Fruit fly (Drosophila melanogaster) whole organism, embryonic: Measurements from ENCODE around the gene CG13124.

Experiments
- ATbp ChIP-seq: fragments of 200-800 bp; sonication (Bioruptor generic); optimal IDR thresholded peaks from 2 replicates; lab custom pipeline; 2017; ENCODE audit warnings: missing biosample characterization, mild to moderate bottlenecking, missing genetic modification characterization, missing genetic modification reagents
- Abd-B ChIP-seq: fragments of 200-800 bp; sonication (Bioruptor generic); optimal IDR thresholded peaks from 2 replicates; lab custom pipeline; 2018; ENCODE audit warnings: missing biosample characterization, mild to moderate bottlenecking, missing genetic modification characterization, moderate library complexity
- Awh ChIP-seq: fragments of 200-800 bp; sonication (Bioruptor generic); IDR thresholded peaks from 2 replicates; pipeline ENCODE4, ENCODE4 v1.3.6; 2022; ENCODE audit warnings: missing biosample characterization, missing genetic modification characterization
- CG11085 ChIP-seq: fragments of 200-800 bp; sonication (Bioruptor generic); IDR thresholded peaks from 2 replicates; pipeline ENCODE4 v1.3.6; 2022; ENCODE audit warnings: missing biosample characterization, missing genetic modification characterization
- CG12299 ChIP-seq: fragments of 200-800 bp; sonication (Bioruptor generic); optimal IDR thresholded peaks from 2 replicates; lab custom pipeline; 2018; ENCODE audit warnings: missing biosample characterization, mild to moderate bottlenecking, missing genetic modification characterization
- CG14050 ChIP-seq: fragments of 200-800 bp; sonication (Bioruptor generic); IDR thresholded peaks from 3 replicates; pipeline ENCODE4 v1.3.6; 2022; ENCODE audit warnings: missing biosample characterization, missing genetic modification characterization
- CG1529 ChIP-seq: fragments of 200-800 bp; sonication (Bioruptor generic); optimal IDR thresholded peaks from 3 replicates; lab custom pipeline; 2018; ENCODE audit warnings: missing biosample characterization, missing genetic modification characterization
- CG1647 ChIP-seq: fragments of 200-800 bp; sonication (Bioruptor generic); optimal IDR thresholded peaks from 3 replicates; lab custom pipeline; 2016; ENCODE audit warnings: missing biosample characterization, missing genetic modification characterization
- CG16863 ChIP-seq: fragments of 200-800 bp; sonication (Bioruptor generic); optimal IDR thresholded peaks from 3 replicates; lab custom pipeline; 2016; ENCODE audit warnings: missing biosample characterization, missing genetic modification characterization
- CG17385 ChIP-seq: fragments of 200-800 bp; sonication (Bioruptor generic); optimal IDR thresholded peaks from 3 replicates; lab custom pipeline; 2018; ENCODE audit warnings: missing biosample characterization, mild to moderate bottlenecking, missing genetic modification characterization
- CG30403 ChIP-seq: fragments of 200-800 bp; sonication (Bioruptor generic); optimal IDR thresholded peaks from 3 replicates; lab custom pipeline; 2016; ENCODE audit warnings: missing biosample characterization, missing genetic modification characterization
- CG3407 ChIP-seq: fragments of 200-800 bp; sonication (Bioruptor generic); optimal IDR thresholded peaks from 2 replicates; lab custom pipeline; 2018; ENCODE audit warnings: missing biosample characterization, mild to moderate bottlenecking, missing genetic modification characterization
- CG5180 ChIP-seq: fragments of 200-800 bp; sonication (Bioruptor generic); optimal IDR thresholded peaks from 3 replicates; lab custom pipeline; 2017; ENCODE audit warnings: missing biosample characterization, missing genetic modification characterization, mild to moderate bottlenecking, moderate library complexity, missing genetic modification reagents
- CG6654 ChIP-seq: fragments of 200-800 bp; sonication (Bioruptor generic); optimal IDR thresholded peaks from 2 replicates; lab custom pipeline; 2017; ENCODE audit warnings: missing biosample characterization, mild to moderate bottlenecking, missing genetic modification characterization
- CG6791 ChIP-seq: fragments of 200-800 bp; sonication (Bioruptor generic); IDR thresholded peaks from 3 replicates; pipeline ENCODE4 v1.3.6; 2022; ENCODE audit warnings: missing biosample characterization, missing genetic modification characterization; ENCODE audit not compliant: partially characterized antibody
- CG6854 ChIP-seq: fragments of 200-800 bp; sonication (Bioruptor generic); optimal IDR thresholded peaks from 3 replicates; lab custom pipeline; 2017; ENCODE audit warnings: missing biosample characterization, mild to moderate bottlenecking, missing genetic modification characterization
- CG7745 ChIP-seq: fragments of 200-800 bp; sonication (Bioruptor generic); optimal IDR thresholded peaks from 2 replicates; lab custom pipeline; 2018; ENCODE audit warnings: missing biosample characterization, mild to moderate bottlenecking, missing genetic modification characterization, moderate library complexity
- CG7786 ChIP-seq: fragments of 200-800 bp; sonication (Bioruptor generic); optimal IDR thresholded peaks from 2 replicates; lab custom pipeline; 2016; ENCODE audit warnings: missing biosample characterization, missing genetic modification characterization
- CG8089 ChIP-seq: fragments of 200-800 bp; sonication (Bioruptor generic); optimal IDR thresholded peaks from 3 replicates; lab custom pipeline; 2016; ENCODE audit warnings: missing biosample characterization, missing genetic modification characterization
- CG8765 ChIP-seq: fragments of 200-800 bp; sonication (Bioruptor generic); IDR thresholded peaks from 2 replicates; pipeline ENCODE4 v1.3.6; 2022; ENCODE audit warnings: missing biosample characterization, missing genetic modification characterization
- D19B ChIP-seq: fragments of 200-800 bp; sonication (Bioruptor generic); optimal IDR thresholded peaks from 2 replicates; lab custom pipeline; 2017; ENCODE audit warnings: missing biosample characterization, mild to moderate bottlenecking, missing genetic modification characterization
- Lpt ChIP-seq: fragments of >200 bp; optimal IDR thresholded peaks from 2 replicates; lab custom pipeline; 2018; ENCODE audit warnings: missing biosample characterization, missing genetic modification characterization
- MTF-1 ChIP-seq: fragments of 200-800 bp; sonication (Bioruptor generic); optimal IDR thresholded peaks from 2 replicates; lab custom pipeline; 2018; ENCODE audit warnings: missing biosample characterization, mild to moderate bottlenecking, missing genetic modification characterization, borderline replicate concordance
- Mad ChIP-seq: fragments of 200-800 bp; sonication (Bioruptor generic); optimal IDR thresholded peaks from 2 replicates; lab custom pipeline; 2016; ENCODE audit warnings: missing biosample characterization, missing genetic modification characterization
- Meics ChIP-seq: fragments of 200-800 bp; sonication (Bioruptor generic); optimal IDR thresholded peaks from 2 replicates; lab custom pipeline; 2017; ENCODE audit warnings: missing biosample characterization, mild to moderate bottlenecking, missing genetic modification characterization
- NC2α ChIP-seq: fragments of 200-800 bp; sonication (Bioruptor generic); optimal IDR thresholded peaks from 2 replicates; lab custom pipeline; 2016; ENCODE audit warnings: missing biosample characterization, missing genetic modification characterization
- YL-1 ChIP-seq: fragments of 200-800 bp; sonication (Bioruptor generic); optimal IDR thresholded peaks from 3 replicates; lab custom pipeline; 2017; ENCODE audit warnings: missing biosample characterization, mild to moderate bottlenecking, missing genetic modification characterization
- bcd ChIP-seq: fragments of 200-800 bp; sonication (Bioruptor generic); optimal IDR thresholded peaks from 2 replicates; lab custom pipeline; 2017; ENCODE audit warnings: missing biosample characterization, mild to moderate bottlenecking, missing genetic modification characterization
- bowl ChIP-seq: fragments of 200-800 bp; sonication (Bioruptor generic); IDR thresholded peaks from 2 replicates; pipeline ENCODE4 v1.3.6; 2022; ENCODE audit warnings: missing biosample characterization, missing genetic modification characterization
- caup ChIP-seq: fragments of 200-800 bp; sonication (Bioruptor generic); optimal IDR thresholded peaks from 3 replicates; lab custom pipeline; 2017; ENCODE audit warnings: missing biosample characterization, mild to moderate bottlenecking, missing genetic modification characterization, moderate library complexity; ENCODE audit not compliant: severe bottlenecking
- chif ChIP-seq, 2 experiments: fragments of 200-800 bp; sonication (Bioruptor generic); optimal IDR thresholded peaks; 3 replicates each; lab custom pipeline; 2016; ENCODE audit warnings: missing biosample characterization in 2 of 2, missing genetic modification characterization in 2 of 2
- chn ChIP-seq: fragments of 200-800 bp; sonication (Bioruptor generic); optimal IDR thresholded peaks from 2 replicates; lab custom pipeline; 2016; ENCODE audit warnings: missing biosample characterization, missing genetic modification characterization
- exex ChIP-seq: fragments of 200-800 bp; sonication (Bioruptor generic); optimal IDR thresholded peaks from 4 replicates; lab custom pipeline; 2018; ENCODE audit warnings: missing biosample characterization, mild to moderate bottlenecking, missing genetic modification characterization, moderate library complexity
- fd3F ChIP-seq: fragments of 200-800 bp; sonication (Bioruptor generic); optimal IDR thresholded peaks from 2 replicates; lab custom pipeline; 2018; ENCODE audit warnings: missing biosample characterization, mild to moderate bottlenecking, missing genetic modification characterization, moderate library complexity
- gcm2 ChIP-seq: fragments of 200-800 bp; sonication (Bioruptor generic); optimal IDR thresholded peaks from 2 replicates; lab custom pipeline; 2016; ENCODE audit warnings: missing biosample characterization, missing genetic modification characterization
- jigr1 ChIP-seq: fragments of 200-800 bp; sonication (Bioruptor generic); IDR thresholded peaks from 3 replicates; pipeline ENCODE4 v1.3.6; 2022; ENCODE audit warnings: missing biosample characterization, missing genetic modification characterization
- klu ChIP-seq: fragments of 200-800 bp; sonication (Bioruptor generic); IDR thresholded peaks from 2 replicates; pipeline ENCODE4 v1.3.6; 2022; ENCODE audit warnings: missing biosample characterization, missing genetic modification characterization
- lilli ChIP-seq: fragments of 200-800 bp; sonication (Bioruptor generic); optimal IDR thresholded peaks from 3 replicates; lab custom pipeline; 2016; ENCODE audit warnings: missing biosample characterization, missing genetic modification characterization
- mirr ChIP-seq: fragments of 200-800 bp; sonication (Bioruptor generic); optimal IDR thresholded peaks from 3 replicates; lab custom pipeline; 2018; ENCODE audit warnings: missing biosample characterization, mild to moderate bottlenecking, missing genetic modification characterization
- onecut ChIP-seq: fragments of 200-800 bp; sonication (Bioruptor generic); IDR thresholded peaks from 2 replicates; pipeline ENCODE4 v1.3.6; 2022; ENCODE audit warnings: missing biosample characterization, missing genetic modification characterization
- otp ChIP-seq: fragments of 200-800 bp; sonication (Bioruptor generic); IDR thresholded peaks from 3 replicates; pipeline ENCODE4, ENCODE4 v1.3.6; 2022; ENCODE audit warnings: missing biosample characterization, missing genetic modification characterization
- pho ChIP-seq: fragments of 200-800 bp; sonication (Bioruptor generic); optimal IDR thresholded peaks from 2 replicates; lab custom pipeline; 2016; ENCODE audit warnings: missing biosample characterization, missing genetic modification characterization
- pzg ChIP-seq: fragments of 200-800 bp; sonication (Bioruptor generic); optimal IDR thresholded peaks from 3 replicates; lab custom pipeline; 2018; ENCODE audit warnings: missing biosample characterization, mild to moderate bottlenecking, missing genetic modification characterization, moderate library complexity
- sc ChIP-seq, 3 experiments: fragments of >200 bp in 2 of 3; fragments of 200-800 bp in 1 of 3; sonication (Bioruptor generic) in 1 of 3; optimal IDR thresholded peaks; 2 replicates in 2 of 3; 3 replicates in 1 of 3; lab custom pipeline; 2017; ENCODE audit warnings: mild to moderate bottlenecking in 1 of 3, missing biosample characterization in 1 of 3, missing genetic modification characterization in 1 of 3, missing genetic modification reagents in 1 of 3
- so ChIP-seq: fragments of 200-800 bp; sonication (Bioruptor generic); IDR thresholded peaks from 3 replicates; pipeline ENCODE4 v1.3.6; 2022; ENCODE audit warnings: missing biosample characterization, missing genetic modification characterization
- tap ChIP-seq: fragments of 200-800 bp; optimal IDR thresholded peaks from 3 replicates; lab custom pipeline; 2019; ENCODE audit warnings: missing biosample characterization, mild to moderate bottlenecking, missing genetic modification characterization, moderate library complexity
- tgo ChIP-seq: fragments of 200-800 bp; sonication (Bioruptor generic); IDR thresholded peaks from 3 replicates; pipeline ENCODE4 v1.3.6; 2022; ENCODE audit warnings: missing biosample characterization, missing genetic modification characterization
- twi ChIP-seq: fragments of 200-800 bp; optimal IDR thresholded peaks from 2 replicates; lab custom pipeline; 2019; ENCODE audit warnings: missing biosample characterization, mild to moderate bottlenecking, missing genetic modification characterization, moderate library complexity

The CG13124 gene

DNA sequence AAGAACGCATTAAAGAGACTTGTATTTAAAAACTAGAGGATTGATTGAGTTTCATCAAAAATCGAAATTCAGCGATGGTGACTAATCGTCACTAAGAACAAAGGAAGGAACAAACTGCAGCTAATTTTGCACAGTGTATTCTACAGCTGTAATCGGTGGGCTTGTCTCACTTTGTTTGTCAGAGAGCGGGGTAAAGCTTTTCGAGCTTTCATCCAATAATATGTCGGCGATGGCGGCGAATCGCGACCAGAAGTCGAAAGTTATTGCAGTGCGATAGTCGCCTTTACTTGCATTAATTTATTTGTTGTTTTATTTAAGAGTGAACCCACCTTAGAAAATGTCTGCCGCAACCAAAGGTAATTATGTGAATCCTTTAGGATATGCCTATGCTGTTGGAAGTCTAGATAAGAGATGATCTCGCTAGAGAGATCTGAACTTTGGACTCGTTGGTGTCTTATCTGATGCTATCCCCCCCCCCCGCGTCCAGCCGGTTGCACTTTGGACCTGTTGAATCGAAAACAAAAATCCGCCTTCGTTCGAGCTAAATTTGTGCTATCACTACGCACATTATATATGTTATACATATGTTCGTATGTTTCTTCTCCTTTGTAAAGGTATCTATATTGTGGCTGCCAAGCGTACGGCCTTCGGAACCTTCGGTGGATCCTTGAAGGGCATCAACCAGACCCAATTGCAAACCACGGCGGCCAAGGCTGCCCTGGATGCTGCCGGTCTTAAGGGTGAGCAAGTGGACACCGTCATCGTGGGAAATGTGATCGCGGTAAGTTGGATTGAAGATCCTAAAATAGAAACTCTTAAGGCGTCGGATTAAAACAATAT is 6.8 kb upstream of the CG13124 start, which contains the start of gene yip2 (continued):
- TF ChIP-seq CG17385 (GFP tag; lab: Kevin White, UChicago), result peak; percentile 69
- no peak for TF ChIP-seq jigr1 (GFP tag; lab: Robert Waterston, UW)
- no peak for TF ChIP-seq CG8089 (GFP tag; lab: Kevin White, UChicago)
- TF ChIP-seq Meics (GFP tag; lab: Kevin White, UChicago), result peak; percentile 70
- peak; percentile 11 for TF ChIP-seq pzg (GFP tag; lab: Kevin White, UChicago)
- peak; percentile 52 for TF ChIP-seq YL-1
- TF ChIP-seq Mad (GFP tag; lab: Kevin White, UChicago), result peak; percentile 17
- no peak for TF ChIP-seq CG8765 (GFP tag; lab: Robert Waterston, UW)
- no peak for TF ChIP-seq MTF-1 (GFP tag; lab: Kevin White, UChicago)
- TF ChIP-seq CG30403 (GFP tag; lab: Kevin White, UChicago), result peak; percentile 49
- peak; percentile 47; the same call in 1 of the 3 replicates for TF ChIP-seq CG14050
- TF ChIP-seq sc (optimal IDR thresholded peaks at IDR 0.05; lab: Kevin White, UChicago), result no peak
- TF ChIP-seq sc (GFP tag; optimal IDR thresholded peaks at IDR 0.05; lab: Kevin White, UChicago), result no peak
- no peak for TF ChIP-seq CG7745 (tag; lab: Kevin White, UChicago)
- peak; percentile 44 for TF ChIP-seq ATbp (GFP tag; lab: Kevin White, UChicago)
- TF ChIP-seq bowl (GFP tag; lab: Robert Waterston, UW), result no peak; the same call in 1 of the 2 replicates
- no peak for TF ChIP-seq CG11085 (GFP tag; lab: Robert Waterston, UW)
- TF ChIP-seq lilli, result peak; percentile 69
- 0 out of 2 replicates have a peak, but pooled peaks have one; percentile 43 for TF ChIP-seq Awh
- TF ChIP-seq CG6854 (GFP tag; lab: Kevin White, UChicago), result peak; percentile 57
- TF ChIP-seq mirr (GFP tag; lab: Kevin White, UChicago), result peak; percentile 87
- peak; percentile 41 for TF ChIP-seq fd3F (GFP tag; lab: Kevin White, UChicago)
- no peak for TF ChIP-seq CG1647 (GFP tag; lab: Kevin White, UChicago)
- peak; percentile 46 for TF ChIP-seq bcd
- TF ChIP-seq otp (GFP tag; lab: Robert Waterston, UW), result peak; percentile 53; the same call in 1 of the 3 replicates
- TF ChIP-seq Lpt (GFP tag; lab: Kevin White, UChicago), result no peak
- TF ChIP-seq chif (GFP tag; optimal IDR thresholded peaks at IDR 0.05; lab: Kevin White, UChicago), result peak in 1 of 2 experiments; percentile 28
- TF ChIP-seq CG16863 (GFP tag; lab: Kevin White, UChicago), result peak; percentile 58
- TF ChIP-seq twi (tag; lab: Kevin White, UChicago), result no peak
- peak; percentile 14 for TF ChIP-seq CG1529 (GFP tag; lab: Kevin White, UChicago)
- TF ChIP-seq tap (tag; lab: Kevin White, UChicago), result peak; percentile 48
- TF ChIP-seq NC2α (GFP tag; lab: Kevin White, UChicago), result no peak
- peak; percentile 53 for TF ChIP-seq CG7786 (GFP tag; lab: Kevin White, UChicago)
- TF ChIP-seq caup, result peak; percentile 55
- TF ChIP-seq so, result peak; percentile 80; the same call in 2 of the 3 replicates
- peak; percentile 37 for TF ChIP-seq CG3407 (GFP tag; lab: Kevin White, UChicago)
- TF ChIP-seq D19B (GFP tag; lab: Kevin White, UChicago), result peak; percentile 40
- TF ChIP-seq CG12299, result peak; percentile 10
- TF ChIP-seq CG5180 (GFP tag; lab: Kevin White, UChicago), result peak; percentile 29
- no peak for TF ChIP-seq CG6791 (GFP tag; lab: Robert Waterston, UW)
- peak; percentile 57 for TF ChIP-seq exex
- TF ChIP-seq klu, result no peak
- TF ChIP-seq onecut (GFP tag; lab: Robert Waterston, UW), result peak; percentile 58
- TF ChIP-seq Abd-B, result no peak
- TF ChIP-seq chn (GFP tag; lab: Kevin White, UChicago), result peak; percentile 34
- no peak for TF ChIP-seq CG6654 (GFP tag; lab: Kevin White, UChicago)
- TF ChIP-seq tgo (GFP tag; lab: Robert Waterston, UW), result peak; percentile 75
- TF ChIP-seq pho (GFP tag; lab: Kevin White, UChicago), result peak; percentile 58
- no peak for TF ChIP-seq gcm2 (GFP tag; lab: Kevin White, UChicago)
